Fruit fly (Drosophila melanogaster) whole organism, embryonic: ENCODE data around the gene CG13131.
A peak's percentile ranks its signal among the peaks of the same experiment; 100 is the strongest.

Experiments used
- Atf3 ChIP-seq: fragments of 200-800 bp; sonication (Bioruptor generic); optimal IDR thresholded peaks from 3 replicates; lab custom pipeline; 2016; ENCODE audit warnings: missing biosample characterization, missing genetic modification characterization
- Awh ChIP-seq: fragments of 200-800 bp; sonication (Bioruptor generic); IDR thresholded peaks from 2 replicates; pipeline ENCODE4, ENCODE4 v1.3.6; 2022; ENCODE audit warnings: missing biosample characterization, missing genetic modification characterization
- BEAF-32 ChIP-seq: fragments of 200-800 bp; sonication (Bioruptor generic); optimal IDR thresholded peaks from 3 replicates; lab custom pipeline; 2017; ENCODE audit warnings: missing biosample characterization, missing genetic modification characterization, mild to moderate bottlenecking, moderate library complexity, missing genetic modification reagents
- Blimp-1 ChIP-seq: fragments of 200-800 bp; sonication (Bioruptor generic); optimal IDR thresholded peaks from 3 replicates; lab custom pipeline; 2018; ENCODE audit warnings: missing biosample characterization, missing genetic modification characterization, mild to moderate bottlenecking, moderate library complexity, missing genetic modification reagents
- C15 ChIP-seq: fragments of 200-800 bp; sonication (Bioruptor generic); IDR thresholded peaks from 3 replicates; pipeline ENCODE4 v1.3.6; 2022; ENCODE audit warnings: missing biosample characterization, missing genetic modification characterization
- CG11085 ChIP-seq: fragments of 200-800 bp; sonication (Bioruptor generic); IDR thresholded peaks from 2 replicates; pipeline ENCODE4 v1.3.6; 2022; ENCODE audit warnings: missing biosample characterization, missing genetic modification characterization
- CG11093 ChIP-seq: fragments of 200-800 bp; sonication (Bioruptor generic); IDR thresholded peaks from 3 replicates; pipeline ENCODE4 v1.3.6; 2022; ENCODE audit warnings: missing biosample characterization, missing genetic modification characterization
- CG14441 ChIP-seq: fragments of 200-800 bp; sonication (Bioruptor generic); IDR thresholded peaks from 2 replicates; pipeline ENCODE4 v1.3.6; 2022; ENCODE audit warnings: missing biosample characterization, missing genetic modification characterization
- CG15073 ChIP-seq: fragments of 200-800 bp; sonication (Bioruptor generic); optimal IDR thresholded peaks from 2 replicates; lab custom pipeline; 2016; ENCODE audit warnings: missing biosample characterization, missing genetic modification characterization
- CG16863 ChIP-seq: fragments of 200-800 bp; sonication (Bioruptor generic); optimal IDR thresholded peaks from 3 replicates; lab custom pipeline; 2016; ENCODE audit warnings: missing biosample characterization, missing genetic modification characterization
- CG18764 ChIP-seq: fragments of 200-800 bp; sonication (Bioruptor generic); optimal IDR thresholded peaks from 3 replicates; lab custom pipeline; 2016; ENCODE audit warnings: missing biosample characterization, missing genetic modification characterization
- CG2116 ChIP-seq: fragments of 200-800 bp; sonication (Bioruptor generic); optimal IDR thresholded peaks from 3 replicates; lab custom pipeline; 2018; ENCODE audit warnings: missing biosample characterization, mild to moderate bottlenecking, missing genetic modification characterization
- CG31441 ChIP-seq: fragments of 200-800 bp; sonication (Bioruptor generic); IDR thresholded peaks from 2 replicates; pipeline ENCODE4 v1.3.6; 2022; ENCODE audit warnings: missing biosample characterization, missing genetic modification characterization
- CG33557 ChIP-seq: fragments of 200-800 bp; sonication (Bioruptor generic); optimal IDR thresholded peaks from 2 replicates; lab custom pipeline; 2019; ENCODE audit warnings: missing biosample characterization, mild to moderate bottlenecking, missing genetic modification characterization, moderate library complexity
- CG3726 ChIP-seq: fragments of 200-800 bp; sonication (Bioruptor generic); IDR thresholded peaks from 3 replicates; pipeline ENCODE4, ENCODE4 v1.3.6; 2022; ENCODE audit warnings: missing biosample characterization, missing genetic modification characterization
- CG6654 ChIP-seq: fragments of 200-800 bp; sonication (Bioruptor generic); optimal IDR thresholded peaks from 2 replicates; lab custom pipeline; 2017; ENCODE audit warnings: missing biosample characterization, mild to moderate bottlenecking, missing genetic modification characterization
- CG6791 ChIP-seq: fragments of 200-800 bp; sonication (Bioruptor generic); IDR thresholded peaks from 3 replicates; pipeline ENCODE4 v1.3.6; 2022; ENCODE audit warnings: missing biosample characterization, missing genetic modification characterization; ENCODE audit not compliant: partially characterized antibody
- CG6854 ChIP-seq: fragments of 200-800 bp; sonication (Bioruptor generic); optimal IDR thresholded peaks from 3 replicates; lab custom pipeline; 2017; ENCODE audit warnings: missing biosample characterization, mild to moderate bottlenecking, missing genetic modification characterization
- CG7556 ChIP-seq: fragments of 200-800 bp; sonication (Bioruptor generic); optimal IDR thresholded peaks from 2 replicates; lab custom pipeline; 2017; ENCODE audit warnings: missing biosample characterization, mild to moderate bottlenecking, missing genetic modification characterization
- CG9609 ChIP-seq: fragments of 200-800 bp; sonication (Bioruptor generic); optimal IDR thresholded peaks from 3 replicates; lab custom pipeline; 2016; ENCODE audit warnings: missing biosample characterization, missing genetic modification characterization
- CoRest ChIP-seq: fragments of 200-800 bp; sonication (Bioruptor generic); optimal IDR thresholded peaks from 3 replicates; lab custom pipeline; 2018; ENCODE audit warnings: missing biosample characterization, mild to moderate bottlenecking, missing genetic modification characterization, moderate library complexity
- Dip3 ChIP-seq: fragments of 200-800 bp; sonication (Bioruptor generic); optimal IDR thresholded peaks from 3 replicates; lab custom pipeline; 2016; ENCODE audit warnings: missing biosample characterization, missing genetic modification characterization
- Dref ChIP-seq: fragments of 200-800 bp; sonication (Bioruptor generic); IDR thresholded peaks from 2 replicates; pipeline ENCODE4 v1.3.6; 2022; ENCODE audit warnings: missing biosample characterization, missing genetic modification characterization
- E2f2 ChIP-seq: fragments of 200-800 bp; sonication (Bioruptor generic); IDR thresholded peaks from 2 replicates; pipeline ENCODE4 v1.3.6; 2022; ENCODE audit warnings: missing biosample characterization, missing genetic modification characterization
- HLH4C ChIP-seq: fragments of 200-800 bp; sonication (Bioruptor generic); IDR thresholded peaks from 3 replicates; pipeline ENCODE4 v1.3.6; 2022; ENCODE audit warnings: missing biosample characterization, missing genetic modification characterization; ENCODE audit not compliant: partially characterized antibody
- Lhr ChIP-seq: fragments of 200-800 bp; sonication (Bioruptor generic); optimal IDR thresholded peaks from 3 replicates; lab custom pipeline; 2017; ENCODE audit warnings: mild to moderate bottlenecking, missing biosample characterization, missing genetic modification reagents, missing genetic modification characterization
- MBD-R2 ChIP-seq: fragments of 200-800 bp; sonication (Bioruptor generic); IDR thresholded peaks from 2 replicates; pipeline ENCODE4 v1.3.6; 2022; ENCODE audit warnings: missing biosample characterization, missing genetic modification characterization
- Med ChIP-seq: fragments of 200-800 bp; sonication (Bioruptor generic); peaks from one replicate; lab custom pipeline; 2016; ENCODE audit warnings: missing biosample characterization, missing genetic modification characterization, mild to moderate bottlenecking, inconsistent platforms, moderate library complexity
- Oaz ChIP-seq: fragments of 200-800 bp; sonication (Bioruptor generic); IDR thresholded peaks from 2 replicates; pipeline ENCODE4 v1.3.6; 2022; ENCODE audit warnings: missing biosample characterization, missing genetic modification characterization
- Pdp1 ChIP-seq, 2 experiments: fragments of 200-800 bp; sonication (Bioruptor generic); optimal IDR thresholded peaks; 3 replicates each; lab custom pipeline; 2016; ENCODE audit warnings: missing biosample characterization in 2 of 2, missing genetic modification characterization in 2 of 2, mild to moderate bottlenecking in 1 of 2, moderate library complexity in 1 of 2
- Ravus ChIP-seq: fragments of 200-800 bp; sonication (Bioruptor generic); IDR thresholded peaks from 2 replicates; pipeline ENCODE4 v1.3.6; 2022; ENCODE audit warnings: missing biosample characterization, missing genetic modification characterization
- Scr ChIP-seq: fragments of 200-800 bp; sonication (Bioruptor generic); IDR thresholded peaks from 2 replicates; pipeline ENCODE4 v1.3.6; 2022; ENCODE audit warnings: missing biosample characterization, missing genetic modification characterization; ENCODE audit not compliant: partially characterized antibody
- TFAM ChIP-seq: fragments of 200-800 bp; sonication (Bioruptor generic); optimal IDR thresholded peaks from 2 replicates; lab custom pipeline; 2017; ENCODE audit warnings: missing biosample characterization, missing genetic modification characterization, inconsistent platforms
- Xrp1 ChIP-seq: fragments of 200-800 bp; sonication (Bioruptor generic); IDR thresholded peaks from 2 replicates; pipeline ENCODE4 v1.3.6; 2022; ENCODE audit warnings: missing biosample characterization, missing genetic modification characterization
- ara ChIP-seq: fragments of 200-800 bp; sonication (Bioruptor generic); IDR thresholded peaks from 2 replicates; pipeline ENCODE4 v1.3.6; 2022; ENCODE audit warnings: missing biosample characterization, missing genetic modification characterization
- ato ChIP-seq: fragments of 200-800 bp; sonication (Bioruptor generic); IDR thresholded peaks from 2 replicates; pipeline ENCODE4 v1.3.6; 2022; ENCODE audit warnings: missing biosample characterization, missing genetic modification characterization; ENCODE audit not compliant: partially characterized antibody
- caup ChIP-seq: fragments of 200-800 bp; sonication (Bioruptor generic); optimal IDR thresholded peaks from 3 replicates; lab custom pipeline; 2017; ENCODE audit warnings: missing biosample characterization, mild to moderate bottlenecking, missing genetic modification characterization, moderate library complexity; ENCODE audit not compliant: severe bottlenecking
- chinmo ChIP-seq: fragments of 200-800 bp; sonication (Bioruptor generic); IDR thresholded peaks from 4 replicates; pipeline ENCODE4 v1.3.6; 2022; ENCODE audit warnings: missing biosample characterization, missing genetic modification characterization; ENCODE audit not compliant: partially characterized antibody
- inv ChIP-seq: fragments of 200-800 bp; sonication (Bioruptor generic); IDR thresholded peaks from 2 replicates; pipeline ENCODE4 v1.3.6; 2022; ENCODE audit warnings: missing biosample characterization, missing genetic modification characterization; ENCODE audit not compliant: partially characterized antibody
- lola ChIP-seq, 3 experiments: fragments of >200 bp in 2 of 3; fragments of 200-800 bp in 1 of 3; sonication (Bioruptor generic) in 1 of 3; optimal IDR thresholded peaks; 2 replicates each; lab custom pipeline; 2017 to 2019; ENCODE audit warnings: missing biosample characterization in 3 of 3, missing genetic modification characterization in 3 of 3, mild to moderate bottlenecking in 1 of 3, moderate library complexity in 1 of 3
- nerfin-2 ChIP-seq: fragments of 200-800 bp; sonication (Bioruptor generic); IDR thresholded peaks from 2 replicates; pipeline ENCODE4 v1.3.6; 2022; ENCODE audit warnings: missing biosample characterization, missing genetic modification characterization; ENCODE audit not compliant: partially characterized antibody
- pzg ChIP-seq: fragments of 200-800 bp; sonication (Bioruptor generic); optimal IDR thresholded peaks from 3 replicates; lab custom pipeline; 2018; ENCODE audit warnings: missing biosample characterization, mild to moderate bottlenecking, missing genetic modification characterization, moderate library complexity
- sens-2 ChIP-seq: fragments of 200-800 bp; sonication (Bioruptor generic); IDR thresholded peaks from 2 replicates; pipeline ENCODE4 v1.3.6; 2022; ENCODE audit warnings: missing biosample characterization, missing genetic modification characterization
- sna ChIP-seq: fragments of 200-800 bp; sonication (Bioruptor generic); IDR thresholded peaks from 2 replicates; pipeline ENCODE4 v1.3.6; 2022; ENCODE audit warnings: missing biosample characterization, missing genetic modification characterization; ENCODE audit not compliant: partially characterized antibody
- tna ChIP-seq: fragments of 200-800 bp; sonication (Bioruptor generic); IDR thresholded peaks from 2 replicates; pipeline ENCODE4 v1.3.6; 2022; ENCODE audit warnings: missing biosample characterization, missing genetic modification characterization; ENCODE audit not compliant: partially characterized antibody
- wek ChIP-seq: fragments of 200-800 bp; sonication (Bioruptor generic); optimal IDR thresholded peaks from 3 replicates; lab custom pipeline; 2018; ENCODE audit warnings: missing biosample characterization, mild to moderate bottlenecking, missing genetic modification characterization, moderate library complexity
- zen2 ChIP-seq: fragments of 200-800 bp; sonication (Bioruptor generic); IDR thresholded peaks from 3 replicates; pipeline ENCODE4 v1.3.6; 2022; ENCODE audit warnings: missing biosample characterization, missing genetic modification characterization; ENCODE audit not compliant: partially characterized antibody

Gene CG13131

dm6 chr2L:9972624-9973023, 44.6 kb downstream of the CG13131 start (continued):
- TF ChIP-seq Ravus, result no peak
- no peak for TF ChIP-seq CG6854

- TF ChIP-seq zen2 (peak; percentile 44; the same call in 2 of the 3 replicates), Oaz (GFP tag; lab: Robert Waterston, UW) (no peak), CG9609 (GFP tag; lab: Kevin White, UChicago) (no peak), chinmo (0 out of 4 replicates have a peak, but pooled peaks have one; percentile 53), Atf3 (GFP tag; lab: Kevin White, UChicago) (no peak), wek (GFP tag; lab: Kevin White, UChicago) (no peak), Dip3 (GFP tag; lab: Kevin White, UChicago) (no peak), HLH4C (GFP tag; lab: Robert Waterston, UW) (peak; percentile 65), CG14441 (no peak), Dref (peak; percentile 83), CG33557 (GFP tag; lab: Kevin White, UChicago) (no peak), caup (GFP tag; lab: Kevin White, UChicago) (no peak), CG7556 (GFP tag; lab: Kevin White, UChicago) (no peak), Scr (GFP tag; lab: Robert Waterston, UW) (peak; percentile 50), ato (GFP tag; lab: Robert Waterston, UW) (peak; percentile 70), Xrp1 (GFP tag; lab: Robert Waterston, UW) (no peak), MBD-R2 (GFP tag; lab: Robert Waterston, UW) (no peak), CG11093 (GFP tag; lab: Robert Waterston, UW) (no peak), sna (GFP tag; lab: Robert Waterston, UW) (peak; percentile 71), CG3726 (no peak), CG16863 (no peak), BEAF-32 (GFP tag; lab: Kevin White, UChicago) (peak; percentile 37), Blimp-1 (GFP tag; lab: Kevin White, UChicago) (no peak), Pdp1 (GFP tag; optimal IDR thresholded peaks at IDR 0.05; lab: Kevin White, UChicago) (peak in 1 of 2 experiments; percentile 74), pzg (no peak), lola (GFP tag; optimal IDR thresholded peaks at IDR 0.05; lab: Kevin White, UChicago) (no peak), ara (GFP tag; lab: Robert Waterston, UW) (no peak), inv (GFP tag; lab: Robert Waterston, UW) (no peak), TFAM (GFP tag; lab: Kevin White, UChicago) (no peak), Awh (GFP tag; lab: Robert Waterston, UW) (no peak), CG11085 (GFP tag; lab: Robert Waterston, UW) (no peak), CG2116 (GFP tag; lab: Kevin White, UChicago) (peak; percentile 45), Lhr (GFP tag; lab: Kevin White, UChicago) (no peak), CG15073 (no peak), E2f2 (GFP tag; lab: Robert Waterston, UW) (peak; percentile 89), Med (GFP tag; lab: Kevin White, UChicago) (peak; percentile 70), sens-2 (GFP tag; lab: Robert Waterston, UW) (no peak), CG18764 (no peak), nerfin-2 (GFP tag; lab: Robert Waterston, UW) (peak; percentile 65; the same call in 1 of the 2 replicates), CG6791 (GFP tag; lab: Robert Waterston, UW) (peak; percentile 44; the same call in 1 of the 3 replicates), C15 (GFP tag; lab: Robert Waterston, UW) (no peak), CG31441 (GFP tag; lab: Robert Waterston, UW) (no peak), CoRest (no peak), tna (peak; percentile 31), CG6654 (GFP tag; lab: Kevin White, UChicago) (no peak)
Observed at dm6 chr2L:9968201-9968727, 49.0 kb downstream of the CG13131 start.
